Worm (Caenorhabditis elegans) whole organism, early embryonic: Measurements from ENCODE around the gene erp-44.2.

Experiments used
- B0310.2 ChIP-seq: sonication (generic microtip); optimal IDR thresholded peaks from 2 replicates; lab custom pipeline; 2016; ENCODE audit warnings: mild to moderate bottlenecking, missing genetic modification characterization, missing compliant biosample characterization
- F13C5.2 ChIP-seq: sonication (generic microtip); optimal IDR thresholded peaks from 2 replicates; lab custom pipeline; 2017; ENCODE audit warnings: mild to moderate bottlenecking, missing genetic modification characterization, inconsistent platforms, missing compliant biosample characterization
- aly-1 ChIP-seq: sonication (generic microtip); optimal IDR thresholded peaks from 2 replicates; lab custom pipeline; 2016; ENCODE audit warnings: missing genetic modification characterization, missing compliant biosample characterization
- ama-1 ChIP-seq: fragments of 150-350 bp; optimal IDR thresholded peaks from 2 replicates; lab custom pipeline; 2014
- ceh-13 ChIP-seq: fragments of 200-800 bp; sonication (Bioruptor generic); optimal IDR thresholded peaks from 2 replicates; lab custom pipeline; 2018; ENCODE audit warnings: mild to moderate bottlenecking, missing genetic modification characterization, missing compliant biosample characterization
- ceh-36 ChIP-seq: sonication (generic microtip); optimal IDR thresholded peaks from 2 replicates; lab custom pipeline; 2016; ENCODE audit warnings: missing genetic modification characterization, inconsistent platforms, missing compliant biosample characterization
- ets-7 ChIP-seq: sonication (generic microtip); optimal IDR thresholded peaks from 2 replicates; lab custom pipeline; 2016; ENCODE audit warnings: missing genotype, missing genetic modification characterization, missing compliant biosample characterization
- flt-1 ChIP-seq: fragments of 200-800 bp; sonication (Bioruptor generic); IDR thresholded peaks from 2 replicates; pipeline ENCODE4 v1.3.6; 2022; ENCODE audit warnings: missing genetic modification characterization, missing compliant biosample characterization
- hmbx-1 ChIP-seq: sonication (generic microtip); optimal IDR thresholded peaks from 2 replicates; lab custom pipeline; 2016; ENCODE audit warnings: mild to moderate bottlenecking, missing genetic modification characterization, missing compliant biosample characterization
- hmg-4 ChIP-seq: fragments of 200-800 bp; sonication (Bioruptor generic); optimal IDR thresholded peaks from 2 replicates; lab custom pipeline; 2018; ENCODE audit warnings: mild to moderate bottlenecking, missing genetic modification characterization, missing compliant biosample characterization
- hnd-1 ChIP-seq: sonication (generic microtip); optimal IDR thresholded peaks from 2 replicates; lab custom pipeline; 2016; ENCODE audit warnings: missing genetic modification characterization, missing compliant biosample characterization
- pes-1 ChIP-seq: fragments of 200-800 bp; sonication (Bioruptor generic); IDR thresholded peaks from 2 replicates; pipeline ENCODE4 v1.3.6; 2022; ENCODE audit warnings: missing genetic modification reagents, missing genetic modification characterization, missing compliant biosample characterization
- scrt-1 ChIP-seq: fragments of 200-800 bp; sonication (Bioruptor generic); IDR thresholded peaks from 2 replicates; pipeline ENCODE4 v1.3.6; 2022; ENCODE audit warnings: missing genetic modification characterization, missing compliant biosample characterization
- sea-1 ChIP-seq: fragments of 200-800 bp; sonication (Bioruptor generic); conservative IDR thresholded peaks from 2 replicates; pipeline ENCODE4 v1.3.6; 2022; ENCODE audit warnings: missing genetic modification characterization, missing compliant biosample characterization
- tbx-11 ChIP-seq: fragments of 200-800 bp; sonication (Bioruptor generic); IDR thresholded peaks from 2 replicates; pipeline ENCODE4 v1.3.6; 2022; ENCODE audit warnings: missing genetic modification characterization, missing compliant biosample characterization
- tbx-37 ChIP-seq: fragments of 200-800 bp; sonication (Bioruptor generic); conservative IDR thresholded peaks from 2 replicates; pipeline ENCODE4 v1.3.6; 2022; ENCODE audit warnings: missing genetic modification reagents, missing genetic modification characterization, missing compliant biosample characterization
- tra-4 ChIP-seq: sonication (generic microtip); optimal IDR thresholded peaks from 2 replicates; lab custom pipeline; 2017; ENCODE audit warnings: missing genetic modification characterization, missing compliant biosample characterization

erp-44.2 gene

DNA sequence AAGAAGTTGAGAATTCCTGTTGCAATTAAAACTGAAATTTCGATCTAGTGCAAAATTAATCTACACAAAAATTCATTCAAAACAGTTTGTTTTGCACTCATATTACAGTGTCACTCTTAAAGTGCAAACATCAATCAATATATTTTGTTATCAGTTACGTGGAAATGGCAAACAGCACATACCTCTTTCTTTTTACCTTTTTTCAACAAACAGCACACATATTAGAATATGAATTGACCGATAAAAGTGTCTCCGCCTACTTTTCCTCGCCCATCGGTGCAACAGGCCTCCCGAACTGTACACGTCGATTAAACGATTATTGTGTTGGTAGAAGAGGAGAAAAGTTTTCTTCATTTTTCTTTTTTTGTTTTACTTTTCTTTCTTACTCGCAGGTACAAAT is 6.7 kb upstream of the erp-44.2 start:
- TF ChIP-seq flt-1 (GFP tag; lab: Robert Waterston, UW) (no peak), ceh-36 (no peak), ets-7 (no peak), tbx-11 (GFP tag; lab: Robert Waterston, UW) (no peak), hmg-4 (GFP tag; lab: Kevin White, UChicago) (no peak), F13C5.2 (tag; lab: Kevin White, UChicago) (no peak), ceh-13 (GFP tag; lab: Kevin White, UChicago) (no peak), hmbx-1 (tag; lab: Kevin White, UChicago) (no peak), B0310.2 (tag; lab: Kevin White, UChicago) (no peak), tbx-37 (GFP tag; lab: Robert Waterston, UW) (no peak), sea-1 (GFP tag; lab: Robert Waterston, UW) (no peak), ama-1 (no peak), scrt-1 (GFP tag; lab: Robert Waterston, UW) (no peak), tra-4 (tag; lab: Kevin White, UChicago) (no peak), hnd-1 (tag; lab: Kevin White, UChicago) (no peak), aly-1 (tag; lab: Kevin White, UChicago) (no peak), pes-1 (GFP tag; lab: Robert Waterston, UW) (no peak)

- TF ChIP-seq hnd-1 (tag; lab: Kevin White, UChicago) = no peak
- TF ChIP-seq pes-1 (GFP tag; lab: Robert Waterston, UW) = no peak
- TF ChIP-seq hmg-4 (GFP tag; lab: Kevin White, UChicago) = no peak
- no peak for TF ChIP-seq hmbx-1 (tag; lab: Kevin White, UChicago)
- no peak for TF ChIP-seq ceh-36
- TF ChIP-seq ceh-13 (GFP tag; lab: Kevin White, UChicago) = no peak
- TF ChIP-seq B0310.2 (tag; lab: Kevin White, UChicago) = no peak
- TF ChIP-seq flt-1 (GFP tag; lab: Robert Waterston, UW) = no peak
Measured at ce11 chrIV:7839923-7840322, 5.4 kb upstream of the erp-44.2 start.

DNA sequence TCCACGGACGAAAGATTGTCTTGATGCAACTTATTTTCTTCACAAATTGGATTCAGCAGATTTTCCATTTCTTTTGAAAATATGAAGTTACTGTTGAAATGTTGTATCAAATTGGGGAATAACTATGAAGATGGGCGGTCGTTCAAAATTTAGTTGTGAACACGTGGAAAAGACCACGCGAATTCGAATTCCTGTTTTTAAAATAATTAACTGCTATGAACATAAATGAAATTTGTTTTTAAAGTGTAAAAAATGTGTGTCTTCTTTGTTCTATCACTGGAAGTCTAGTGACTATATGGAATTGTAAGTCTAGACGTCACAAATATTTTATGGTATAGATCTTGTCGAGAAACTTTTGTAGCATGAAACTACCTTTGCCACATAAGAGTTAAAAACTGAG is 4.0 kb upstream of the erp-44.2 start, which contains the start of gene C06A6.7:
TSS of gene C06A6.7 (minus strand) at position 101 of the 400 bp plus-strand sequence.
- TF ChIP-seq flt-1 (GFP tag; lab: Robert Waterston, UW) = no peak

ce11 chrIV:7836491-7836890 is 2.0 kb upstream of the erp-44.2 start:
- TF ChIP-seq flt-1 (GFP tag; lab: Robert Waterston, UW) = no peak
- no peak for TF ChIP-seq hnd-1 (tag; lab: Kevin White, UChicago)
- TF ChIP-seq F13C5.2 (tag; lab: Kevin White, UChicago) = no peak
- no peak for TF ChIP-seq tbx-37 (GFP tag; lab: Robert Waterston, UW)

- TF ChIP-seq hmg-4 (GFP tag; lab: Kevin White, UChicago) = peak; percentile 51
- TF ChIP-seq aly-1 (tag; lab: Kevin White, UChicago) = no peak
Measured at ce11 chrIV:7836030-7836429, 1.6 kb upstream of the erp-44.2 start.

DNA sequence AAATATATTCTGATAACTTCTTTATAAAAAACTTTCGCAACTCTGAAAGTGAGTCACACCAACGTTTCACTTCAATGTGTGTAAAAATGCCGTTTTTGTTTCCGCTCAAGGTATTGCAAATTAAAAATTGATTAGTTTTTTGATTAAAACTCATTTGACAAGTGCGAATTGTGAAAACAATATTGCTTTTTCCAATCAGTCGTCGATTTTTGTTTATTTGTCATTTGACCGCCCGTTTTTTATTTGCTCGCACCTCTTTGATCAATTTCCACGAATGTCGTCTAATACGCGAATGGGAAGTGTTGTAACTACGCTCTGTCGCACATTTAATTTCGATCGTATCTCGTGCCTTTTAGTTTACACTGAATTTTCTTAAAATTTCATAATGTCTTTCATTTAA is 4.3 kb downstream of the erp-44.2 start, which contains the start of gene mvb-12:
TSS of gene mvb-12 (plus strand) at position 375 of the 400 bp plus-strand sequence.
- no peak for TF ChIP-seq hmg-4 (GFP tag; lab: Kevin White, UChicago)
- no peak for TF ChIP-seq F13C5.2 (tag; lab: Kevin White, UChicago)
- no peak for TF ChIP-seq tbx-11 (GFP tag; lab: Robert Waterston, UW)
- no peak for TF ChIP-seq tbx-37 (GFP tag; lab: Robert Waterston, UW)
- no peak for TF ChIP-seq pes-1 (GFP tag; lab: Robert Waterston, UW)
- TF ChIP-seq hmbx-1 (tag; lab: Kevin White, UChicago) = no peak
- no peak for TF ChIP-seq hnd-1 (tag; lab: Kevin White, UChicago)
- TF ChIP-seq tra-4 (tag; lab: Kevin White, UChicago) = no peak
- no peak for TF ChIP-seq ets-7
- TF ChIP-seq sea-1 (GFP tag; lab: Robert Waterston, UW) = no peak
- TF ChIP-seq B0310.2 (tag; lab: Kevin White, UChicago) = no peak
- TF ChIP-seq scrt-1 (GFP tag; lab: Robert Waterston, UW) = no peak
- TF ChIP-seq ceh-36 = no peak

- no peak for TF ChIP-seq aly-1 (tag; lab: Kevin White, UChicago)
- no peak for TF ChIP-seq tra-4 (tag; lab: Kevin White, UChicago)
- TF ChIP-seq hmg-4 (GFP tag; lab: Kevin White, UChicago) = no peak
- no peak for TF ChIP-seq hnd-1 (tag; lab: Kevin White, UChicago)
- TF ChIP-seq F13C5.2 (tag; lab: Kevin White, UChicago) = no peak
- no peak for TF ChIP-seq ceh-36
- no peak for TF ChIP-seq scrt-1 (GFP tag; lab: Robert Waterston, UW)
- no peak for TF ChIP-seq ama-1
- no peak for TF ChIP-seq ets-7
- no peak for TF ChIP-seq pes-1 (GFP tag; lab: Robert Waterston, UW)
- TF ChIP-seq flt-1 (GFP tag; lab: Robert Waterston, UW) = no peak
- TF ChIP-seq ceh-13 (GFP tag; lab: Kevin White, UChicago) = no peak
- TF ChIP-seq B0310.2 (tag; lab: Kevin White, UChicago) = no peak
- TF ChIP-seq tbx-11 (GFP tag; lab: Robert Waterston, UW) = no peak
- no peak for TF ChIP-seq tbx-37 (GFP tag; lab: Robert Waterston, UW)
- no peak for TF ChIP-seq sea-1 (GFP tag; lab: Robert Waterston, UW)
- TF ChIP-seq hmbx-1 (tag; lab: Kevin White, UChicago) = no peak
Measured at ce11 chrIV:7829275-7829938, 5.1 kb downstream of the erp-44.2 start, which contains the start of gene C06A6.4. Gene C06A6.4 (minus strand): TSS chrIV:7829298.
